Fruit fly (Drosophila melanogaster) Kc167 (cell line): Measurements from ENCODE around the gene Upf1.

ENCODE experiments used
- Myc ChIP-seq: fragments of >200 bp; optimal IDR thresholded peaks from 2 replicates; lab custom pipeline; 2017; ENCODE audit warnings: missing external identifiers
- Sin3A ChIP-seq: fragments of >200 bp; optimal IDR thresholded peaks from 2 replicates; lab custom pipeline; 2018; ENCODE audit warnings: missing external identifiers
- insv ChIP-seq: fragments of >200 bp; optimal IDR thresholded peaks from 3 replicates; lab custom pipeline; 2018; ENCODE audit warnings: missing external identifiers
- psq ChIP-seq: fragments of >200 bp; optimal IDR thresholded peaks from 2 replicates; lab custom pipeline; 2017; ENCODE audit warnings: missing external identifiers

DNA sequence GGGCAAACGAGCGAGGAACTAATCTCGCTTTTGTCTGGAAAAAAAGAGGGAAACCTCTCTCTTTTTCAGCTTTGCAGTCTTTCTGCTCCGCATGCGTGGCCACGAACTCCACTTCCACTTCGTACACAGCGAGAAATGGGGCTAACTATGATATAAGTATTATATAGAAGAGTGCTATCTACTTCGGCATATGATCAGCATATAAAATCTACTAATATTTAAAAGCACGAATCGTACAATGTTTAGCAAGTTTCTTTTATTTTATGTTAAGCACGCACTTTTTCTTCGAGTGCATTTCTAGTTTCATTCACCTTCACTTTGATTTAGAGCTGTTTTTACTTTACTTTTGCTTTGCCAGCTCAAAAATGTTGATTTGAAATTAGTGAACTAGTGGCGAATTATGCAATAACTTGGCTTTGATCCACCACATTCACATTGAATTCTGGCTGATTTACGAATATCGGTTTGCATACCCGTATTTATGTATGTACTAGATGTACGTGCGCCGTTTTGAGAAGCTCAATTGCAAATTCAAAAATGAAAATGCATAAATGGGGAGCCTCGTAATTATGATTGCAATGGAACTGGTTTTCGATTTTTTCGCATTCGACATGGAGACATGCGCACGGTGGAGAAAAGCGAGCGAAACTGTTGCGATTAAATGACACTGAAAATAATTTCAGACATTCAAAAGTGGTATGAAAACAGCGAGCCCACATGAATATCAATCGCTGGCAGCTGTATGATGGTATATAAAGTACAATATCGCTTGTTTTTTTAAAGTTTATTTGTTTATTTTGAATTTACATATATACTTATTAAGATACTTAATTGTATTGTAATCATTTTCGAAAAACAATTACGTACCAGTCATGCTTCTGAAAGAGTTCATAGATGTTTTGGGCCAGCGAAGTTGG lies 47.4 kb downstream of the Upf1 start:
- TF ChIP-seq insv (lab: Kevin White, UChicago) (no peak), psq (no peak), Myc (lab: Kevin White, UChicago) (no peak), Sin3A (lab: Kevin White, UChicago) (no peak)
